Fruit fly (Drosophila melanogaster) whole organism, embryonic: ENCODE results near the gene mnd.
A peak's percentile ranks its signal among the peaks of the same experiment; 100 is the strongest.

Source experiments
- BEAF-32 ChIP-seq: fragments of 200-800 bp; sonication (Bioruptor generic); optimal IDR thresholded peaks from 3 replicates; lab custom pipeline; 2017; ENCODE audit warnings: missing biosample characterization, missing genetic modification characterization, mild to moderate bottlenecking, moderate library complexity, missing genetic modification reagents
- CG10431 ChIP-seq: fragments of 200-800 bp; sonication (Bioruptor generic); optimal IDR thresholded peaks from 3 replicates; lab custom pipeline; 2018; ENCODE audit warnings: missing biosample characterization, mild to moderate bottlenecking, missing genetic modification characterization
- CG10979 ChIP-seq: fragments of 200-800 bp; sonication (Bioruptor generic); optimal IDR thresholded peaks from 2 replicates; lab custom pipeline; 2018; ENCODE audit warnings: missing biosample characterization, mild to moderate bottlenecking, missing genetic modification characterization, moderate library complexity
- CG13287 ChIP-seq: fragments of 200-800 bp; sonication (Bioruptor generic); IDR thresholded peaks from 2 replicates; pipeline ENCODE4 v1.3.6; 2022; ENCODE audit warnings: missing biosample characterization, missing genetic modification characterization; ENCODE audit not compliant: partially characterized antibody
- CG15269 ChIP-seq: fragments of 200-800 bp; sonication (Bioruptor generic); optimal IDR thresholded peaks from 2 replicates; lab custom pipeline; 2018; ENCODE audit warnings: missing biosample characterization, mild to moderate bottlenecking, missing genetic modification characterization, moderate library complexity
- CG16815 ChIP-seq: fragments of 200-800 bp; sonication (Bioruptor generic); optimal IDR thresholded peaks from 3 replicates; lab custom pipeline; 2017; ENCODE audit warnings: missing biosample characterization, mild to moderate bottlenecking, missing genetic modification characterization
- CG17359 ChIP-seq: fragments of 200-800 bp; sonication (Bioruptor generic); optimal IDR thresholded peaks from 3 replicates; lab custom pipeline; 2018; ENCODE audit warnings: missing biosample characterization, mild to moderate bottlenecking, missing genetic modification characterization, moderate library complexity
- CG2116 ChIP-seq: fragments of 200-800 bp; sonication (Bioruptor generic); optimal IDR thresholded peaks from 3 replicates; lab custom pipeline; 2018; ENCODE audit warnings: missing biosample characterization, mild to moderate bottlenecking, missing genetic modification characterization
- CG2120 ChIP-seq: fragments of 200-800 bp; sonication (Bioruptor generic); optimal IDR thresholded peaks from 3 replicates; lab custom pipeline; 2016; ENCODE audit warnings: missing biosample characterization, missing genetic modification characterization
- CG3065 ChIP-seq: fragments of 200-800 bp; sonication (Bioruptor generic); optimal IDR thresholded peaks from 2 replicates; lab custom pipeline; 2016; ENCODE audit warnings: missing biosample characterization, missing genetic modification characterization
- CG32532 ChIP-seq: fragments of 200-800 bp; sonication (Bioruptor generic); IDR thresholded peaks from 2 replicates; pipeline ENCODE4 v1.3.6; 2022; ENCODE audit warnings: missing biosample characterization, missing genetic modification characterization
- CG3281 ChIP-seq: fragments of 200-800 bp; sonication (Bioruptor generic); optimal IDR thresholded peaks from 3 replicates; lab custom pipeline; 2017; ENCODE audit warnings: missing biosample characterization, mild to moderate bottlenecking, missing genetic modification characterization
- CG34376 ChIP-seq: fragments of 200-800 bp; sonication (Bioruptor generic); optimal IDR thresholded peaks from 2 replicates; lab custom pipeline; 2018; ENCODE audit warnings: missing biosample characterization, mild to moderate bottlenecking, missing genetic modification characterization
- CG4820 ChIP-seq: fragments of 200-800 bp; sonication (Bioruptor generic); optimal IDR thresholded peaks from 3 replicates; lab custom pipeline; 2016; ENCODE audit warnings: missing biosample characterization, missing genetic modification characterization
- CG5180 ChIP-seq: fragments of 200-800 bp; sonication (Bioruptor generic); optimal IDR thresholded peaks from 3 replicates; lab custom pipeline; 2017; ENCODE audit warnings: missing biosample characterization, missing genetic modification characterization, mild to moderate bottlenecking, moderate library complexity, missing genetic modification reagents
- CG6854 ChIP-seq: fragments of 200-800 bp; sonication (Bioruptor generic); optimal IDR thresholded peaks from 3 replicates; lab custom pipeline; 2017; ENCODE audit warnings: missing biosample characterization, mild to moderate bottlenecking, missing genetic modification characterization
- CG9609 ChIP-seq: fragments of 200-800 bp; sonication (Bioruptor generic); optimal IDR thresholded peaks from 3 replicates; lab custom pipeline; 2016; ENCODE audit warnings: missing biosample characterization, missing genetic modification characterization
- CHES-1-like ChIP-seq: fragments of 200-800 bp; sonication (Bioruptor generic); optimal IDR thresholded peaks from 2 replicates; lab custom pipeline; 2016; ENCODE audit warnings: missing biosample characterization, missing genetic modification characterization
- Dfd ChIP-seq, 2 experiments: fragments of >200 bp; optimal IDR thresholded peaks; 2 replicates each; lab custom pipeline; 2017; ENCODE audit warnings: missing biosample characterization in 2 of 2, missing genetic modification characterization in 2 of 2
- Fer2 ChIP-seq: fragments of 200-800 bp; sonication (Bioruptor generic); optimal IDR thresholded peaks from 2 replicates; lab custom pipeline; 2018; ENCODE audit warnings: missing biosample characterization, mild to moderate bottlenecking, missing genetic modification characterization, moderate library complexity
- Hey ChIP-seq: fragments of 200-800 bp; sonication (Bioruptor generic); optimal IDR thresholded peaks from 3 replicates; lab custom pipeline; 2018; ENCODE audit warnings: missing biosample characterization, mild to moderate bottlenecking, missing genetic modification characterization
- Jarid2 ChIP-seq: fragments of 200-800 bp; sonication (Bioruptor generic); optimal IDR thresholded peaks from 3 replicates; lab custom pipeline; 2017; ENCODE audit warnings: mild to moderate bottlenecking, missing biosample characterization, missing genetic modification reagents, missing genetic modification characterization
- Mrtf ChIP-seq: fragments of 200-800 bp; sonication (Bioruptor generic); IDR thresholded peaks from 3 replicates; pipeline ENCODE4 v1.3.6; 2022; ENCODE audit warnings: missing biosample characterization, missing genetic modification characterization
- Rx ChIP-seq: fragments of 200-800 bp; sonication (Bioruptor generic); IDR thresholded peaks from 2 replicates; pipeline ENCODE4 v1.3.6; 2022; ENCODE audit warnings: missing biosample characterization, missing genetic modification characterization
- Side ChIP-seq: fragments of 200-800 bp; sonication (Bioruptor generic); optimal IDR thresholded peaks from 2 replicates; lab custom pipeline; 2016; ENCODE audit warnings: missing biosample characterization, missing genetic modification characterization
- Sox100B ChIP-seq: fragments of 200-800 bp; sonication (Bioruptor generic); optimal IDR thresholded peaks from 3 replicates; lab custom pipeline; 2018; ENCODE audit warnings: missing biosample characterization, mild to moderate bottlenecking, missing genetic modification characterization
- Ssrp ChIP-seq: fragments of 200-800 bp; sonication (Bioruptor generic); optimal IDR thresholded peaks from 2 replicates; lab custom pipeline; 2018; ENCODE audit warnings: missing biosample characterization, mild to moderate bottlenecking, missing genetic modification characterization, moderate library complexity
- YL-1 ChIP-seq: fragments of 200-800 bp; sonication (Bioruptor generic); optimal IDR thresholded peaks from 3 replicates; lab custom pipeline; 2017; ENCODE audit warnings: missing biosample characterization, mild to moderate bottlenecking, missing genetic modification characterization
- ab ChIP-seq: fragments of 200-800 bp; sonication (Bioruptor generic); optimal IDR thresholded peaks from 2 replicates; lab custom pipeline; 2016; ENCODE audit warnings: missing biosample characterization, missing genetic modification characterization
- ara ChIP-seq: fragments of 200-800 bp; sonication (Bioruptor generic); IDR thresholded peaks from 2 replicates; pipeline ENCODE4 v1.3.6; 2022; ENCODE audit warnings: missing biosample characterization, missing genetic modification characterization
- bbx ChIP-seq: fragments of 200-800 bp; sonication (Bioruptor generic); IDR thresholded peaks from 2 replicates; pipeline ENCODE4 v1.3.6; 2022; ENCODE audit warnings: missing biosample characterization, missing genetic modification characterization; ENCODE audit not compliant: partially characterized antibody
- crol ChIP-seq: fragments of 200-800 bp; sonication (Bioruptor generic); IDR thresholded peaks from 2 replicates; pipeline ENCODE4 v1.3.6; 2022; ENCODE audit warnings: missing biosample characterization, missing genetic modification characterization
- crp ChIP-seq, 2 experiments: fragments of 200-800 bp; sonication (Bioruptor generic); optimal IDR thresholded peaks; 2 replicates in 1 of 2; 3 replicates in 1 of 2; lab custom pipeline; 2017; ENCODE audit warnings: missing biosample characterization in 2 of 2, missing genetic modification characterization in 2 of 2, mild to moderate bottlenecking in 1 of 2, moderate library complexity in 1 of 2
- danr ChIP-seq: fragments of 200-800 bp; sonication (Bioruptor generic); IDR thresholded peaks from 2 replicates; pipeline ENCODE4 v1.3.6; 2022; ENCODE audit warnings: missing biosample characterization, missing genetic modification characterization
- dmrt99B ChIP-seq: fragments of 200-800 bp; sonication (Bioruptor generic); optimal IDR thresholded peaks from 2 replicates; lab custom pipeline; 2018; ENCODE audit warnings: missing biosample characterization, mild to moderate bottlenecking, missing genetic modification characterization, moderate library complexity
- dysf ChIP-seq: fragments of 200-800 bp; sonication (Bioruptor generic); IDR thresholded peaks from 3 replicates; pipeline ENCODE4 v1.3.6; 2022; ENCODE audit warnings: missing biosample characterization, missing genetic modification characterization
- exex ChIP-seq: fragments of 200-800 bp; sonication (Bioruptor generic); optimal IDR thresholded peaks from 4 replicates; lab custom pipeline; 2018; ENCODE audit warnings: missing biosample characterization, mild to moderate bottlenecking, missing genetic modification characterization, moderate library complexity
- knrl ChIP-seq: fragments of 200-800 bp; sonication (Bioruptor generic); IDR thresholded peaks from 3 replicates; pipeline ENCODE4 v1.3.6; 2022; ENCODE audit warnings: missing biosample characterization, missing genetic modification characterization; ENCODE audit not compliant: partially characterized antibody
- maf-S ChIP-seq: fragments of 200-800 bp; sonication (Bioruptor generic); optimal IDR thresholded peaks from 2 replicates; lab custom pipeline; 2016; ENCODE audit warnings: missing biosample characterization, missing genetic modification characterization
- mirr ChIP-seq: fragments of 200-800 bp; sonication (Bioruptor generic); optimal IDR thresholded peaks from 3 replicates; lab custom pipeline; 2018; ENCODE audit warnings: missing biosample characterization, mild to moderate bottlenecking, missing genetic modification characterization
- mld ChIP-seq: fragments of 200-800 bp; sonication (Bioruptor generic); IDR thresholded peaks from 3 replicates; pipeline ENCODE4 v1.3.6; 2022; ENCODE audit warnings: missing biosample characterization, missing genetic modification characterization; ENCODE audit not compliant: partially characterized antibody
- run ChIP-seq: fragments of 200-800 bp; sonication (Bioruptor generic); optimal IDR thresholded peaks from 3 replicates; lab custom pipeline; 2018; ENCODE audit warnings: missing biosample characterization, mild to moderate bottlenecking, missing genetic modification characterization
- sens-2 ChIP-seq: fragments of 200-800 bp; sonication (Bioruptor generic); IDR thresholded peaks from 2 replicates; pipeline ENCODE4 v1.3.6; 2022; ENCODE audit warnings: missing biosample characterization, missing genetic modification characterization
- sqz ChIP-seq: fragments of 200-800 bp; sonication (Bioruptor generic); optimal IDR thresholded peaks from 3 replicates; lab custom pipeline; 2018; ENCODE audit warnings: missing biosample characterization, mild to moderate bottlenecking, missing genetic modification characterization
- ssp ChIP-seq: fragments of 200-800 bp; sonication (Bioruptor generic); IDR thresholded peaks from 2 replicates; pipeline ENCODE4 v1.3.6; 2022; ENCODE audit warnings: missing biosample characterization, missing genetic modification characterization
- tll ChIP-seq, 2 experiments: fragments of 200-800 bp in 1 of 2; fragments of >200 bp in 1 of 2; sonication (Bioruptor generic) in 1 of 2; optimal IDR thresholded peaks; 2 replicates each; lab custom pipeline; 2017 to 2019; ENCODE audit warnings: missing biosample characterization in 2 of 2, missing genetic modification characterization in 2 of 2, mild to moderate bottlenecking in 1 of 2, moderate library complexity in 1 of 2
- toy ChIP-seq: fragments of 200-800 bp; sonication (Bioruptor generic); IDR thresholded peaks from 2 replicates; pipeline ENCODE4 v1.3.6; 2022; ENCODE audit warnings: missing biosample characterization, missing genetic modification characterization
- trh ChIP-seq: fragments of 200-800 bp; sonication (Bioruptor generic); optimal IDR thresholded peaks from 2 replicates; lab custom pipeline; 2016; ENCODE audit warnings: missing biosample characterization, missing genetic modification characterization
- tx ChIP-seq: fragments of 200-800 bp; sonication (Bioruptor generic); optimal IDR thresholded peaks from 2 replicates; lab custom pipeline; 2016; ENCODE audit warnings: missing biosample characterization, missing genetic modification characterization
- vvl ChIP-seq: fragments of 200-800 bp; sonication (Bioruptor generic); IDR thresholded peaks from 2 replicates; pipeline ENCODE4 v1.3.6; 2022; ENCODE audit warnings: missing biosample characterization, missing genetic modification characterization

Gene mnd

dm6 chr3L:14982675-14983084, 2.2 kb upstream of the mnd start, which contains the start of gene CG5114 (continued):
- TF ChIP-seq dmrt99B (tag; lab: Kevin White, UChicago) (no peak), Jarid2 (GFP tag; lab: Kevin White, UChicago) (no peak), CG3065 (no peak), Rx (GFP tag; lab: Robert Waterston, UW) (no peak), knrl (peak; percentile 87), CG5180 (GFP tag; lab: Kevin White, UChicago) (no peak), toy (no peak), CG16815 (GFP tag; lab: Kevin White, UChicago) (no peak), CG9609 (GFP tag; lab: Kevin White, UChicago) (peak; percentile 41), CG34376 (peak; percentile 19), CG3281 (GFP tag; lab: Kevin White, UChicago) (peak; percentile 36), Fer2 (tag; lab: Kevin White, UChicago) (no peak), run (tag; lab: Kevin White, UChicago) (no peak), YL-1 (peak; percentile 83), CG15269 (tag; lab: Kevin White, UChicago) (peak; percentile 23), CG4820 (peak; percentile 29), ssp (no peak; the same call in 1 of the 2 replicates), vvl (GFP tag; lab: Robert Waterston, UW) (peak; percentile 64), Ssrp (tag; lab: Kevin White, UChicago) (no peak), maf-S (peak; percentile 25), sens-2 (GFP tag; lab: Robert Waterston, UW) (no peak), Sox100B (no peak), ab (GFP tag; lab: Kevin White, UChicago) (peak; percentile 19), Mrtf (no peak), mld (GFP tag; lab: Robert Waterston, UW) (peak; percentile 58; the same call in 1 of the 3 replicates), crol (GFP tag; lab: Robert Waterston, UW) (no peak), CG17359 (tag; lab: Kevin White, UChicago) (peak; percentile 14), sqz (GFP tag; lab: Kevin White, UChicago) (no peak), CG6854 (GFP tag; lab: Kevin White, UChicago) (no peak), Hey (tag; lab: Kevin White, UChicago) (no peak), trh (no peak), danr (GFP tag; lab: Robert Waterston, UW) (no peak), Side (GFP tag; lab: Kevin White, UChicago) (peak; percentile 9), crp (GFP tag; optimal IDR thresholded peaks at IDR 0.05; lab: Kevin White, UChicago) (peak in 1 of 2 experiments; percentile 25), Dfd (GFP tag; optimal IDR thresholded peaks at IDR 0.05; lab: Kevin White, UChicago) (no peak), CG2120 (peak; percentile 62), BEAF-32 (GFP tag; lab: Kevin White, UChicago) (peak; percentile 93), bbx (GFP tag; lab: Robert Waterston, UW) (peak; percentile 93), CG32532 (GFP tag; lab: Robert Waterston, UW) (peak; percentile 6), CG2116 (GFP tag; lab: Kevin White, UChicago) (peak; percentile 91), mirr (GFP tag; lab: Kevin White, UChicago) (peak; percentile 29), dysf (GFP tag; lab: Robert Waterston, UW) (no peak), exex (tag; lab: Kevin White, UChicago) (peak; percentile 41), tll (GFP tag; optimal IDR thresholded peaks at IDR 0.05; lab: Kevin White, UChicago) (no peak), tx (GFP tag; lab: Kevin White, UChicago) (peak; percentile 43), ara (GFP tag; lab: Robert Waterston, UW) (0 out of 2 replicates have a peak, but pooled peaks have one; percentile 31), CG10979 (peak; percentile 46), CG10431 (GFP tag; lab: Kevin White, UChicago) (no peak), CHES-1-like (GFP tag; lab: Kevin White, UChicago) (peak; percentile 50), CG13287 (peak; percentile 97)
